Worm (Caenorhabditis elegans) whole organism, mixed stage, embryonic: ENCODE measurements around the gene hel-1.

ENCODE experiments used
- cnd-1 ChIP-seq: fragments of 200-800 bp; sonication (Bioruptor generic); optimal IDR thresholded peaks from 2 replicates; lab custom pipeline; 2018; ENCODE audit warnings: mild to moderate bottlenecking, missing genetic modification characterization, missing compliant biosample characterization
- pha-4 ChIP-seq: fragments of 150-350 bp; optimal IDR thresholded peaks from 2 replicates; lab custom pipeline; 2018; ENCODE audit warnings: missing biosample characterization, missing genetic modification reagents, missing genetic modification characterization
- sem-2 ChIP-seq: fragments of 200-800 bp; sonication (Bioruptor generic); optimal IDR thresholded peaks from 2 replicates; lab custom pipeline; 2018; ENCODE audit warnings: mild to moderate bottlenecking, missing genetic modification characterization, missing compliant biosample characterization
- unc-62 ChIP-seq: fragments of 150-350 bp; optimal IDR thresholded peaks from 2 replicates; lab custom pipeline; 2014; ENCODE audit warnings: missing biosample characterization, missing genetic modification reagents, missing genetic modification characterization

- TF ChIP-seq cnd-1 (tag; lab: Kevin White, UChicago) (no peak), sem-2 (GFP tag; lab: Kevin White, UChicago) (no peak), pha-4 (no peak), unc-62 (GFP tag; lab: Kevin White, UChicago) (no peak)
Measured at ce11 chrII:8344803-8345202, 16.1 kb upstream of the hel-1 start.
